Fruit fly (Drosophila melanogaster) whole organism, embryonic: ENCODE results near the gene dls.

Source experiments
- Ada2b ChIP-seq: fragments of 200-800 bp; sonication (Bioruptor generic); IDR thresholded peaks from 2 replicates; pipeline ENCODE4 v1.3.6; 2022; ENCODE audit warnings: missing biosample characterization, missing genetic modification characterization
- Adf1 ChIP-seq: fragments of 200-800 bp; sonication (Bioruptor generic); IDR thresholded peaks from 2 replicates; pipeline ENCODE4 v1.3.6; 2022; ENCODE audit warnings: missing biosample characterization, missing genetic modification characterization
- Bgb ChIP-seq: fragments of 200-800 bp; sonication (Bioruptor generic); IDR thresholded peaks from 2 replicates; pipeline ENCODE4 v1.3.6; 2022; ENCODE audit warnings: missing biosample characterization, missing genetic modification characterization; ENCODE audit not compliant: partially characterized antibody
- CG11504 ChIP-seq: fragments of 200-800 bp; sonication (Bioruptor generic); optimal IDR thresholded peaks from 3 replicates; lab custom pipeline; 2019; ENCODE audit warnings: missing biosample characterization, mild to moderate bottlenecking, missing genetic modification characterization, moderate library complexity
- CG11723 ChIP-seq: fragments of 200-800 bp; sonication (Bioruptor generic); optimal IDR thresholded peaks from 2 replicates; lab custom pipeline; 2017; ENCODE audit warnings: missing biosample characterization, mild to moderate bottlenecking, missing genetic modification characterization
- CG12744 ChIP-seq: fragments of 200-800 bp; sonication (Bioruptor generic); optimal IDR thresholded peaks from 2 replicates; lab custom pipeline; 2016; ENCODE audit warnings: missing biosample characterization, missing genetic modification characterization
- CG13123 ChIP-seq: fragments of 200-800 bp; sonication (Bioruptor generic); optimal IDR thresholded peaks from 2 replicates; lab custom pipeline; 2016; ENCODE audit warnings: missing biosample characterization, missing genetic modification characterization
- CG14050 ChIP-seq: fragments of 200-800 bp; sonication (Bioruptor generic); IDR thresholded peaks from 3 replicates; pipeline ENCODE4 v1.3.6; 2022; ENCODE audit warnings: missing biosample characterization, missing genetic modification characterization
- CG15011 ChIP-seq: fragments of 200-800 bp; sonication (Bioruptor generic); optimal IDR thresholded peaks from 3 replicates; lab custom pipeline; 2018; ENCODE audit warnings: missing biosample characterization, mild to moderate bottlenecking, missing genetic modification characterization
- CG15696 ChIP-seq: fragments of 200-800 bp; sonication (Bioruptor generic); optimal IDR thresholded peaks from 2 replicates; lab custom pipeline; 2019; ENCODE audit warnings: missing biosample characterization, mild to moderate bottlenecking, missing genetic modification characterization, moderate library complexity
- CG16779 ChIP-seq: fragments of 200-800 bp; sonication (Bioruptor generic); IDR thresholded peaks from 2 replicates; pipeline ENCODE4 v1.3.6; 2022; ENCODE audit warnings: missing biosample characterization, missing genetic modification characterization
- CG17186 ChIP-seq: fragments of 200-800 bp; sonication (Bioruptor generic); optimal IDR thresholded peaks from 3 replicates; lab custom pipeline; 2017; ENCODE audit warnings: missing biosample characterization, missing genetic modification reagents, missing genetic modification characterization
- CG17802 ChIP-seq: fragments of 200-800 bp; sonication (Bioruptor generic); optimal IDR thresholded peaks from 2 replicates; lab custom pipeline; 2018; ENCODE audit warnings: missing biosample characterization, mild to moderate bottlenecking, missing genetic modification characterization, moderate library complexity
- CG18262 ChIP-seq: fragments of 200-800 bp; optimal IDR thresholded peaks from 3 replicates; lab custom pipeline; 2019; ENCODE audit warnings: missing biosample characterization, mild to moderate bottlenecking, missing genetic modification characterization, moderate library complexity
- CG18619 ChIP-seq: fragments of 200-800 bp; sonication (Bioruptor generic); optimal IDR thresholded peaks from 3 replicates; lab custom pipeline; 2017; ENCODE audit warnings: missing biosample characterization, mild to moderate bottlenecking, missing genetic modification characterization
- CG2116 ChIP-seq: fragments of 200-800 bp; sonication (Bioruptor generic); optimal IDR thresholded peaks from 3 replicates; lab custom pipeline; 2018; ENCODE audit warnings: missing biosample characterization, mild to moderate bottlenecking, missing genetic modification characterization
- CG2678 ChIP-seq: fragments of 200-800 bp; sonication (Bioruptor generic); optimal IDR thresholded peaks from 3 replicates; lab custom pipeline; 2019; ENCODE audit warnings: missing biosample characterization, mild to moderate bottlenecking, missing genetic modification characterization, moderate library complexity
- CG31224 ChIP-seq: fragments of 200-800 bp; sonication (Bioruptor generic); IDR thresholded peaks from 2 replicates; pipeline ENCODE4 v1.3.6; 2022; ENCODE audit warnings: missing biosample characterization, missing genetic modification characterization
- CG32532 ChIP-seq: fragments of 200-800 bp; sonication (Bioruptor generic); IDR thresholded peaks from 2 replicates; pipeline ENCODE4 v1.3.6; 2022; ENCODE audit warnings: missing biosample characterization, missing genetic modification characterization
- CG7928 ChIP-seq: fragments of 200-800 bp; sonication (Bioruptor generic); optimal IDR thresholded peaks from 2 replicates; lab custom pipeline; 2017; ENCODE audit warnings: missing biosample characterization, mild to moderate bottlenecking, missing genetic modification characterization
- CG9727 ChIP-seq: fragments of 200-800 bp; sonication (Bioruptor generic); optimal IDR thresholded peaks from 3 replicates; lab custom pipeline; 2017; ENCODE audit warnings: missing biosample characterization, mild to moderate bottlenecking, missing genetic modification characterization
- Dad ChIP-seq: fragments of 200-800 bp; sonication (Bioruptor generic); optimal IDR thresholded peaks from 3 replicates; lab custom pipeline; 2016; ENCODE audit warnings: missing biosample characterization, missing genetic modification characterization
- Doc3 ChIP-seq: fragments of 200-800 bp; sonication (Bioruptor generic); IDR thresholded peaks from 3 replicates; pipeline ENCODE4 v1.3.6; 2022; ENCODE audit warnings: missing biosample characterization, missing genetic modification characterization; ENCODE audit not compliant: partially characterized antibody
- Eip74EF ChIP-seq, 2 experiments: fragments of 200-800 bp in 1 of 2; fragments of >200 bp in 1 of 2; sonication (Bioruptor generic) in 1 of 2; optimal IDR thresholded peaks; 2 replicates each; lab custom pipeline; 2017 to 2019; ENCODE audit warnings: missing biosample characterization in 2 of 2, missing genetic modification characterization in 2 of 2, mild to moderate bottlenecking in 1 of 2, moderate library complexity in 1 of 2
- Hey ChIP-seq: fragments of 200-800 bp; sonication (Bioruptor generic); optimal IDR thresholded peaks from 3 replicates; lab custom pipeline; 2018; ENCODE audit warnings: missing biosample characterization, mild to moderate bottlenecking, missing genetic modification characterization
- Hr3 ChIP-seq: fragments of 200-800 bp; sonication (Bioruptor generic); optimal IDR thresholded peaks from 3 replicates; lab custom pipeline; 2016; ENCODE audit warnings: missing biosample characterization, missing genetic modification characterization
- Hsf ChIP-seq: fragments of 200-800 bp; sonication (Bioruptor generic); optimal IDR thresholded peaks from 3 replicates; lab custom pipeline; 2016; ENCODE audit warnings: missing biosample characterization, missing genetic modification characterization
- Jarid2 ChIP-seq: fragments of 200-800 bp; sonication (Bioruptor generic); optimal IDR thresholded peaks from 3 replicates; lab custom pipeline; 2017; ENCODE audit warnings: mild to moderate bottlenecking, missing biosample characterization, missing genetic modification reagents, missing genetic modification characterization
- MESR4 ChIP-seq: fragments of 200-800 bp; sonication (Bioruptor generic); optimal IDR thresholded peaks from 2 replicates; lab custom pipeline; 2018; ENCODE audit warnings: missing biosample characterization, mild to moderate bottlenecking, missing genetic modification characterization, moderate library complexity
- Mad ChIP-seq: fragments of 200-800 bp; sonication (Bioruptor generic); optimal IDR thresholded peaks from 2 replicates; lab custom pipeline; 2016; ENCODE audit warnings: missing biosample characterization, missing genetic modification characterization
- Mes4 ChIP-seq: fragments of 200-800 bp; sonication (Bioruptor generic); optimal IDR thresholded peaks from 2 replicates; lab custom pipeline; 2016; ENCODE audit warnings: missing biosample characterization, missing genetic modification characterization
- amos ChIP-seq: fragments of 200-800 bp; sonication (Bioruptor generic); IDR thresholded peaks from 2 replicates; pipeline ENCODE4 v1.3.6; 2022; ENCODE audit warnings: missing biosample characterization, missing genetic modification characterization; ENCODE audit not compliant: partially characterized antibody
- aop ChIP-seq: fragments of 200-800 bp; sonication (Bioruptor generic); IDR thresholded peaks from 2 replicates; pipeline ENCODE4 v1.3.6; 2022; ENCODE audit warnings: missing biosample characterization, missing genetic modification characterization
- bcd ChIP-seq: fragments of 200-800 bp; sonication (Bioruptor generic); optimal IDR thresholded peaks from 2 replicates; lab custom pipeline; 2017; ENCODE audit warnings: missing biosample characterization, mild to moderate bottlenecking, missing genetic modification characterization
- bigmax ChIP-seq: fragments of 200-800 bp; sonication (Bioruptor generic); optimal IDR thresholded peaks from 2 replicates; lab custom pipeline; 2018; ENCODE audit warnings: missing biosample characterization, mild to moderate bottlenecking, missing genetic modification characterization
- corto ChIP-seq: fragments of 200-800 bp; sonication (Bioruptor generic); optimal IDR thresholded peaks from 2 replicates; lab custom pipeline; 2016; ENCODE audit warnings: missing biosample characterization, mild to moderate bottlenecking, missing genetic modification characterization, moderate library complexity
- croc ChIP-seq: fragments of 200-800 bp; sonication (Bioruptor generic); conservative IDR thresholded peaks from 3 replicates; pipeline ENCODE4 v1.3.6; 2022; ENCODE audit warnings: missing biosample characterization, missing genetic modification characterization
- dpn ChIP-seq, 2 experiments: fragments of 200-800 bp; sonication (Bioruptor generic); optimal IDR thresholded peaks; 3 replicates each; lab custom pipeline; 2016; ENCODE audit warnings: missing biosample characterization in 2 of 2, missing genetic modification characterization in 2 of 2
- fru ChIP-seq: fragments of >200 bp; optimal IDR thresholded peaks from 2 replicates; lab custom pipeline; 2017
- gt ChIP-seq: fragments of 200-800 bp; sonication (Bioruptor generic); IDR thresholded peaks from 2 replicates; pipeline ENCODE4 v1.3.6; 2022; ENCODE audit warnings: missing biosample characterization, missing genetic modification characterization
- kay ChIP-seq: fragments of 200-800 bp; sonication (Bioruptor generic); optimal IDR thresholded peaks from 2 replicates; lab custom pipeline; 2016; ENCODE audit warnings: missing biosample characterization, missing genetic modification characterization
- lab ChIP-seq: fragments of 200-800 bp; sonication (Bioruptor generic); optimal IDR thresholded peaks from 3 replicates; lab custom pipeline; 2017; ENCODE audit warnings: missing biosample characterization, missing genetic modification characterization, mild to moderate bottlenecking, moderate library complexity, missing genetic modification reagents
- lbe ChIP-seq: fragments of 200-800 bp; sonication (Bioruptor generic); optimal IDR thresholded peaks from 2 replicates; lab custom pipeline; 2016; ENCODE audit warnings: missing biosample characterization, mild to moderate bottlenecking, missing genetic modification characterization
- lilli ChIP-seq: fragments of 200-800 bp; sonication (Bioruptor generic); optimal IDR thresholded peaks from 3 replicates; lab custom pipeline; 2016; ENCODE audit warnings: missing biosample characterization, missing genetic modification characterization
- maf-S ChIP-seq: fragments of 200-800 bp; sonication (Bioruptor generic); optimal IDR thresholded peaks from 2 replicates; lab custom pipeline; 2016; ENCODE audit warnings: missing biosample characterization, missing genetic modification characterization
- nau ChIP-seq: fragments of 200-800 bp; sonication (Bioruptor generic); optimal IDR thresholded peaks from 3 replicates; lab custom pipeline; 2017; ENCODE audit warnings: missing biosample characterization, mild to moderate bottlenecking, missing genetic modification characterization, missing genetic modification reagents
- p53 ChIP-seq: fragments of 200-800 bp; sonication (Bioruptor generic); optimal IDR thresholded peaks from 2 replicates; lab custom pipeline; 2016; ENCODE audit warnings: missing biosample characterization, missing genetic modification characterization
- peb ChIP-seq: fragments of 200-800 bp; sonication (Bioruptor generic); IDR thresholded peaks from 2 replicates; pipeline ENCODE4 v1.3.6; 2022; ENCODE audit warnings: missing biosample characterization, missing genetic modification characterization
- tgo ChIP-seq: fragments of 200-800 bp; sonication (Bioruptor generic); IDR thresholded peaks from 3 replicates; pipeline ENCODE4 v1.3.6; 2022; ENCODE audit warnings: missing biosample characterization, missing genetic modification characterization
- unc-4 ChIP-seq: fragments of 200-800 bp; sonication (Bioruptor generic); IDR thresholded peaks from 2 replicates; pipeline ENCODE4 v1.3.6; 2022; ENCODE audit warnings: missing biosample characterization, missing genetic modification characterization; ENCODE audit not compliant: partially characterized antibody

dls gene

DNA sequence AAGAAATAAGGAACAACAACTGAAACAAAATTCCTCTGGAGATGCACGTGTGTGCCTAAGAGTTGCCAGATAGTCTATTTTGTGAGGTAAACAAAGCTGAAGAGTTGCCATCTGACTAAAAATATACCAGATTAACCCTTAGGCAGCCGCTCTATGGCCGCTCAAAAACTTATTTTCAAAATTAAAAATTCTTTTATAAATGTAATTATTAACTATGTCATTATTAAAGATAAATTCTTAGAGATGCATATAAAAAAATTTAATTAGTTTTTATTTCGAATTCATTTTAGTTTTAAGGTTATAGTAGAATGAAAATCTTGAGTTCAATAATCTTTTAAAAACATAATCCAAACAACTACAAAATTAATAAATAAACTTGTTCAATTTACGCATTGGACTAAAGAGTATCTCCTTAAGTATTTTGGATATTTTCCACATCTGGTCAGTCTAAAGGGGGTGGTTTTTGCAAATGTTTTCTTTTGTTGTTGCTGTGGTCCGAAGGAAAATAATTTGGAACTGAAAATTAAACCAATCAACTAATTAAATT lies 27.6 kb downstream of the dls start, which contains the start of gene Tmx3 (continued):
- TF ChIP-seq Hsf (peak; percentile 70), CG13123 (GFP tag; lab: Kevin White, UChicago) (peak; percentile 79), CG18619 (GFP tag; lab: Kevin White, UChicago) (peak; percentile 84), p53 (GFP tag; lab: Kevin White, UChicago) (no peak), CG9727 (GFP tag; lab: Kevin White, UChicago) (peak; percentile 82), Adf1 (peak; percentile 62), CG11504 (tag; lab: Kevin White, UChicago) (peak; percentile 91), CG11723 (no peak), aop (peak; percentile 85), amos (GFP tag; lab: Robert Waterston, UW) (no peak), Hey (tag; lab: Kevin White, UChicago) (no peak), CG12744 (GFP tag; lab: Kevin White, UChicago) (peak; percentile 27), fru (lab: Kevin White, UChicago) (no peak), corto (GFP tag; lab: Kevin White, UChicago) (peak; percentile 62), nau (GFP tag; lab: Kevin White, UChicago) (peak; percentile 39), CG17802 (tag; lab: Kevin White, UChicago) (peak; percentile 67), Eip74EF (GFP tag; optimal IDR thresholded peaks at IDR 0.05; lab: Kevin White, UChicago) (no peak), bcd (peak; percentile 86), CG2116 (GFP tag; lab: Kevin White, UChicago) (peak; percentile 72), Dad (peak; percentile 58), peb (peak; percentile 56), CG7928 (GFP tag; lab: Kevin White, UChicago) (peak; percentile 33), Bgb (GFP tag; lab: Robert Waterston, UW) (no peak), CG32532 (GFP tag; lab: Robert Waterston, UW) (peak; percentile 96), dpn (GFP tag; optimal IDR thresholded peaks at IDR 0.05; lab: Kevin White, UChicago) (peak; percentile 66 to 90), Ada2b (peak; percentile 68), CG17186 (GFP tag; lab: Kevin White, UChicago) (peak; percentile 11), lbe (GFP tag; lab: Kevin White, UChicago) (peak; percentile 64), CG15696 (tag; lab: Kevin White, UChicago) (peak; percentile 89), MESR4 (GFP tag; lab: Kevin White, UChicago) (no peak), Hr3 (GFP tag; lab: Kevin White, UChicago) (peak; percentile 93), CG16779 (peak; percentile 80), gt (GFP tag; lab: Robert Waterston, UW) (peak; percentile 80), maf-S (GFP tag; lab: Kevin White, UChicago) (peak; percentile 49), kay (GFP tag; lab: Kevin White, UChicago) (peak; percentile 76), croc (peak; percentile 80), lilli (peak; percentile 82), CG31224 (peak; percentile 82), CG14050 (GFP tag; lab: Robert Waterston, UW) (peak; percentile 78), bigmax (GFP tag; lab: Kevin White, UChicago) (no peak), unc-4 (no peak), Doc3 (GFP tag; lab: Robert Waterston, UW) (no peak), Mes4 (no peak), CG15011 (GFP tag; lab: Kevin White, UChicago) (peak; percentile 54), Mad (GFP tag; lab: Kevin White, UChicago) (peak; percentile 36), CG18262 (tag; lab: Kevin White, UChicago) (peak; percentile 91), CG2678 (peak; percentile 92), lab (GFP tag; lab: Kevin White, UChicago) (peak; percentile 87), Jarid2 (GFP tag; lab: Kevin White, UChicago) (no peak), tgo (peak; percentile 94)
